Worm (Caenorhabditis elegans) whole organism, L2 larva: Measurements from ENCODE around the gene F26D11.1.

Source experiments
- F13H6.1 ChIP-seq: sonication (generic microtip); optimal IDR thresholded peaks from 2 replicates; lab custom pipeline; 2016; ENCODE audit warnings: missing genetic modification characterization, missing compliant biosample characterization
- alr-1 ChIP-seq: fragments of 150-350 bp; optimal IDR thresholded peaks from 2 replicates; lab custom pipeline; 2014; ENCODE audit warnings: missing biosample characterization, missing genetic modification characterization
- ama-1 ChIP-seq: fragments of 150-350 bp; optimal IDR thresholded peaks from 2 replicates; lab custom pipeline; 2018; ENCODE audit warnings: inconsistent platforms
- ceh-16 ChIP-seq: fragments of 150-350 bp; optimal IDR thresholded peaks from 2 replicates; lab custom pipeline; 2014; ENCODE audit warnings: missing biosample characterization, missing genetic modification characterization
- ceh-82 ChIP-seq: fragments of 150-350 bp; optimal IDR thresholded peaks from 2 replicates; lab custom pipeline; 2014; ENCODE audit warnings: missing biosample characterization, missing genetic modification characterization
- egl-27 ChIP-seq: sonication (generic microtip); optimal IDR thresholded peaks from 3 replicates; lab custom pipeline; 2017; ENCODE audit warnings: missing biosample characterization, missing genetic modification reagents, missing genetic modification characterization
- elt-3 ChIP-seq: sonication (generic microtip); optimal IDR thresholded peaks from 2 replicates; lab custom pipeline; 2017; ENCODE audit warnings: missing biosample characterization, missing genetic modification characterization
- fos-1 ChIP-seq: fragments of 150-350 bp; optimal IDR thresholded peaks from 2 replicates; lab custom pipeline; 2014; ENCODE audit warnings: missing biosample characterization, missing genetic modification characterization
- gmeb-1 ChIP-seq: fragments of 150-350 bp; optimal IDR thresholded peaks from 2 replicates; lab custom pipeline; 2014; ENCODE audit warnings: missing biosample characterization, missing genetic modification characterization
- lin-11 ChIP-seq: fragments of 150-350 bp; sonication (generic microtip); optimal IDR thresholded peaks from 2 replicates; lab custom pipeline; 2014; ENCODE audit warnings: missing biosample characterization, missing genetic modification characterization, inconsistent platforms, mixed read lengths
- lin-39 ChIP-seq: fragments of 150-350 bp; optimal IDR thresholded peaks from 2 replicates; lab custom pipeline; 2014; ENCODE audit warnings: missing biosample characterization, missing genetic modification reagents, missing genetic modification characterization
- lsy-2 ChIP-seq, 2 experiments: fragments of 150-350 bp in 1 of 2; sonication (generic microtip) in 1 of 2; optimal IDR thresholded peaks; 2 replicates each; lab custom pipeline; 2014 to 2017; ENCODE audit warnings: missing biosample characterization in 2 of 2, missing genetic modification characterization in 2 of 2
- mab-5 ChIP-seq: fragments of 150-350 bp; optimal IDR thresholded peaks from 2 replicates; lab custom pipeline; 2014; ENCODE audit warnings: missing biosample characterization, missing genetic modification characterization
- mbf-1 ChIP-seq: sonication (generic microtip); optimal IDR thresholded peaks from 2 replicates; lab custom pipeline; 2017; ENCODE audit warnings: missing biosample characterization, missing genetic modification characterization
- nhr-10 ChIP-seq: sonication (generic microtip); optimal IDR thresholded peaks from 2 replicates; lab custom pipeline; 2017; ENCODE audit warnings: missing biosample characterization, missing genetic modification characterization
- nhr-11 ChIP-seq: fragments of 150-350 bp; optimal IDR thresholded peaks from 2 replicates; lab custom pipeline; 2014; ENCODE audit warnings: missing biosample characterization, missing genetic modification characterization
- nhr-129 ChIP-seq: fragments of 150-350 bp; optimal IDR thresholded peaks from 2 replicates; lab custom pipeline; 2014; ENCODE audit warnings: missing biosample characterization, missing genetic modification characterization
- nhr-21 ChIP-seq: fragments of 150-350 bp; optimal IDR thresholded peaks from 2 replicates; lab custom pipeline; 2014; ENCODE audit warnings: missing biosample characterization, missing genetic modification characterization
- nhr-237 ChIP-seq: fragments of 150-350 bp; optimal IDR thresholded peaks from 2 replicates; lab custom pipeline; 2014; ENCODE audit warnings: missing biosample characterization, missing genetic modification characterization
- nhr-6 ChIP-seq: fragments of 150-350 bp; optimal IDR thresholded peaks from 2 replicates; lab custom pipeline; 2014; ENCODE audit warnings: missing biosample characterization, missing genetic modification characterization
- skn-1 ChIP-seq: sonication (generic microtip); optimal IDR thresholded peaks from 2 replicates; lab custom pipeline; 2017; ENCODE audit warnings: missing biosample characterization, missing genetic modification characterization
- sma-9 ChIP-seq, 2 experiments: fragments of 150-350 bp in 1 of 2; sonication (generic microtip) in 1 of 2; optimal IDR thresholded peaks; 2 replicates each; lab custom pipeline; 2014 to 2016; ENCODE audit warnings: missing genetic modification characterization in 2 of 2, mild to moderate bottlenecking in 1 of 2, missing biosample characterization in 1 of 2, missing compliant biosample characterization in 1 of 2, missing genetic modification reagents in 1 of 2, moderate library complexity in 1 of 2
- snpc-4 ChIP-seq: fragments of 150-350 bp; optimal IDR thresholded peaks from 2 replicates; lab custom pipeline; 2014; ENCODE audit warnings: missing biosample characterization, missing genetic modification characterization
- unc-39 ChIP-seq: fragments of 150-350 bp; optimal IDR thresholded peaks from 2 replicates; lab custom pipeline; 2014; ENCODE audit warnings: missing biosample characterization, missing genetic modification characterization
- unc-55 ChIP-seq: fragments of 150-350 bp; sonication (generic microtip); optimal IDR thresholded peaks from 3 replicates; lab custom pipeline; 2014; ENCODE audit warnings: missing biosample characterization, missing genetic modification reagents, missing genetic modification characterization
- zag-1 ChIP-seq: fragments of 150-350 bp; optimal IDR thresholded peaks from 2 replicates; lab custom pipeline; 2014; ENCODE audit warnings: missing biosample characterization, missing genetic modification characterization
- ztf-1 ChIP-seq: fragments of 200-800 bp; sonication (Bioruptor generic); conservative IDR thresholded peaks from 2 replicates; pipeline ENCODE4 v1.3.6; 2022; ENCODE audit warnings: missing genetic modification characterization, missing compliant biosample characterization
- ztf-4 ChIP-seq: fragments of 150-350 bp; optimal IDR thresholded peaks from 2 replicates; lab custom pipeline; 2014; ENCODE audit warnings: missing biosample characterization, missing genetic modification characterization

F26D11.1 gene

DNA sequence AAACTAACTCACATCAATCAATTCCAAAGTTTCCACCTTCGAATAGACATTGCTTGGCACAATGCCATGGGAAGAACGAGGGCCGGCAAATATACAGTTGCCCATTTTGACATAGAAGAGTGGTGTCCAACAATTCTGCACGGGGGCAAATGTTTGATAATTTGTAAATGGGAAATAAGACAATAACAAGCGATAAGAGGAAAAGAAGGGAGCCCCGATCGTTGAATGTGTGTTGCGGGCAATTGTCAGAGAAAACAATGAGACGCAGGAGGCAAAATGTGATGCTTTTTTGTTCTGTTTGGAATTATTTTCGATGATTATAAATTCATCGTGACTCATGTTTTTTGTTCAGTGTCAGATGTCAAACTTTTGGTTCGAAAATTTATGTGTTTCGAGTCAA, 25.1 kb upstream of the F26D11.1 start, which contains the start of gene pals-34:
TSS of gene pals-34 (minus strand) at position 280 of the 400 bp plus-strand sequence.
- TF ChIP-seq ceh-16 (tag; lab: Kevin White, UChicago) (no peak), lsy-2 (tag; optimal IDR thresholded peaks at IDR 0.05; lab: Kevin White, UChicago) (no peak), lin-11 (tag; lab: Kevin White, UChicago) (no peak)

- no peak for TF ChIP-seq nhr-6 (tag; lab: Kevin White, UChicago)
- TF ChIP-seq F13H6.1 (tag; lab: Kevin White, UChicago) = no peak
- TF ChIP-seq egl-27 (tag; lab: Kevin White, UChicago) = no peak
- TF ChIP-seq nhr-237 (tag; lab: Kevin White, UChicago) = no peak
- no peak for TF ChIP-seq nhr-129 (tag; lab: Kevin White, UChicago)
Observed at ce11 chrV:7958740-7959320, 22.5 kb upstream of the F26D11.1 start, which contains the start of the genes clec-217 and F26D11.2. TSS of gene clec-217 (minus strand) at chrV:7958840. TSS of gene F26D11.2 (plus strand) at chrV:7959270.

DNA sequence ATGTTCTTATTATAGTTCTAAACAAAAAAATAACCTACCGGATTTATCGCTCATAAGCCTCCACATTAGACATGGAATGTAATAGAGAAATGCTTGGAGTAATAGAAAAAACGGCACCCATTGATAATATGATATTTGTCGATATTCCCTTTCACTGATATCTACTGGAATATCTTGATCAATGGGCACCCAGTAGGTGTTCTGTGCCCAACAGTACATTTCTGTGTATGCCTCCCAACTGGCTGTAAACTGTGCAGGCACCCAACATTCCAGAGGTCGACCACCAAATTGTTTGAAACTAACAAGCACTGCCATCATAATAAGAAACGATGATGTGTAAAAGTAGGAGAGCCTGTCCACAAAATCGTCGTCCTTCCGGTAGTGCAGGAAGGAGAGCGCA, 16.9 kb upstream of the F26D11.1 start:
- no peak for TF ChIP-seq ztf-1 (GFP tag; lab: Robert Waterston, UW)
- no peak for TF ChIP-seq nhr-10
- TF ChIP-seq snpc-4 (tag; lab: Kevin White, UChicago) = no peak
- no peak for TF ChIP-seq lin-39 (tag; lab: Kevin White, UChicago)

ce11 chrV:7969107-7969506, 12.2 kb upstream of the F26D11.1 start, which contains the start of gene che-7:
TSS of gene che-7 (minus strand) at chrV:7969207.
- TF ChIP-seq gmeb-1 (tag; lab: Kevin White, UChicago) (no peak), sma-9 (GFP tag; optimal IDR thresholded peaks at IDR 0.05; lab: Kevin White, UChicago) (no peak), sma-9 (tag; optimal IDR thresholded peaks at IDR 0.05; lab: Kevin White, UChicago) (no peak), ceh-16 (tag; lab: Kevin White, UChicago) (no peak), fos-1 (tag; lab: Kevin White, UChicago) (no peak), ama-1 (lab: Kevin White, UChicago) (no peak), skn-1 (tag; lab: Kevin White, UChicago) (no peak), ztf-1 (GFP tag; lab: Robert Waterston, UW) (no peak), F13H6.1 (tag; lab: Kevin White, UChicago) (no peak), nhr-10 (no peak), zag-1 (tag; lab: Kevin White, UChicago) (no peak), mab-5 (tag; lab: Kevin White, UChicago) (no peak), elt-3 (no peak), alr-1 (tag; lab: Kevin White, UChicago) (no peak)

DNA sequence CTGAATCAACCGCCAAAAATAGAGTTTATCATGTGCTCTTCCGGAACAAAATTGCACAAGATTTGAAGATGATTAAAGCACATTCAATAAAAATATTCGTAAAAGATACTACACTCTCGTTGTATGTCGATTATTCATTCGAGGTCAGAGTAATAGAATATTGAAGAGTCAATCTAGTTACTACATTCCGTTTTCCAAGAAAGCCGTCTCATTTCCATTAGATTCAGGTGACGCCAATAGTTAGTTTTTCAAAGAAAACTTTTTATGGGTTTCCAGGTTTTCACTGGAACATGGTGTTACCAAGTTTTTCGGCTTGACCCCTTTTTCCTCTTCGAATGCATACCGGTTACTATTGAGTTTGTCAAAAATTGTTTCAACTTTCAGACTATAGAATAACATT, 10.8 kb upstream of the F26D11.1 start:
- no peak for TF ChIP-seq elt-3
- no peak for TF ChIP-seq sma-9 (GFP tag; optimal IDR thresholded peaks at IDR 0.05; lab: Kevin White, UChicago)
- TF ChIP-seq sma-9 (tag; optimal IDR thresholded peaks at IDR 0.05; lab: Kevin White, UChicago) = no peak
- TF ChIP-seq mab-5 (tag; lab: Kevin White, UChicago) = no peak
- no peak for TF ChIP-seq ceh-82 (tag; lab: Kevin White, UChicago)
- peak; percentile 54 for TF ChIP-seq unc-55 (GFP tag; lab: Kevin White, UChicago)
- peak in 1 of 2 experiments; percentile 28 for TF ChIP-seq lsy-2 (tag; optimal IDR thresholded peaks at IDR 0.05; lab: Kevin White, UChicago)
- no peak for TF ChIP-seq nhr-11 (tag; lab: Kevin White, UChicago)
- no peak for TF ChIP-seq unc-39 (tag; lab: Kevin White, UChicago)
- TF ChIP-seq nhr-21 = peak; percentile 11
- no peak for TF ChIP-seq zag-1 (tag; lab: Kevin White, UChicago)
- TF ChIP-seq ztf-4 = no peak

DNA sequence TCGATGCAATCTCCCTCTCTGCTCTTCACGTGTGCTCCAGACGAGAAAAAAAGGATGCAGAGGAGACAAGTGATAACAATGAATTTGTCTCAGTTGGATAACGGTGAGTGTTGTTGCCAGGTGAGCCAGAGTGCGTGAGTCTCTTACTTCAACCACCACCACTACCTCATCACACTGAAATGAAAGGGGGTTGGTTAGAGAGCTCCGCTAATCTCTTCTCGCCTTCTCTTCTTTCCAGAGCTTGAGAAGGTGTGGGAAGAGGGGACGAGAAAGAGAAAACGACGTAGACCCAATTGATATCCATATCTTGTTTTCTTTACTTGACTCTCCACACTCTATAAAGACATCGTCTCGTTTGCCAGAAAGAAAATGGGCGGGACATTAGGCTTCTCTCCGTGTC, 10.0 kb upstream of the F26D11.1 start:
- TF ChIP-seq ztf-4 (no peak), mbf-1 (no peak), ztf-1 (GFP tag; lab: Robert Waterston, UW) (no peak)
